Worm (Caenorhabditis elegans): ENCODE results near the gene prp-18.

- TF ChIP-seq fos-1 (tag; optimal IDR thresholded peaks at IDR 0.05), result no peak
- no peak for TF ChIP-seq pha-4 (GFP tag; IDR thresholded peaks at IDR 0.05)
- TF ChIP-seq pha-4 (tag; optimal IDR thresholded peaks at IDR 0.05), result no peak
- TF ChIP-seq mxl-2 (GFP tag; conservative IDR thresholded peaks at IDR 0.05), result no peak
- TF ChIP-seq ceh-28 (tag; optimal IDR thresholded peaks at IDR 0.05), result no peak
- TF ChIP-seq lin-39 (tag; optimal IDR thresholded peaks at IDR 0.05), result no peak
- TF ChIP-seq dmd-9 (GFP tag; IDR thresholded peaks at IDR 0.05), result no peak
- TF ChIP-seq mdl-1 (tag; optimal IDR thresholded peaks at IDR 0.05), result no peak
Observed at ce11 chrIV:9895088-9895487, 10.9 kb upstream of the prp-18 start, which contains the start of gene ssp-32.
